Fruit fly (Drosophila melanogaster): Measurements from ENCODE around the gene CG14262.
A peak's percentile ranks its signal among the peaks of the same experiment; 100 is the strongest.

CG14262 gene

dm6 chr3R:27238438-27239301 is 26.6 kb downstream of the CG14262 start, which contains the start of the genes CG31064 and PolA2 (continued):
- TF ChIP-seq CG18262 (tag; optimal IDR thresholded peaks at IDR 0.05) (no peak), schlank (tag; optimal IDR thresholded peaks at IDR 0.05) (no peak), fu2 (GFP tag; optimal IDR thresholded peaks at IDR 0.05) (no peak), nau (GFP tag; optimal IDR thresholded peaks at IDR 0.05) (no peak), Dll (GFP tag; IDR thresholded peaks at IDR 0.05; ENCODE audit: partially characterized antibody) (peak; percentile 81), bigmax (GFP tag; optimal IDR thresholded peaks at IDR 0.05) (no peak), fd3F (GFP tag; optimal IDR thresholded peaks at IDR 0.05) (no peak), CG1024 (GFP tag; IDR thresholded peaks at IDR 0.05) (no peak), Dad (GFP tag; optimal IDR thresholded peaks at IDR 0.05) (peak; percentile 17), CG42726 (GFP tag; IDR thresholded peaks at IDR 0.05; ENCODE audit: partially characterized antibody) (peak; percentile 69; the same call in 1 of the 2 replicates), sob (GFP tag; IDR thresholded peaks at IDR 0.05) (no peak), CrebB (tag; optimal IDR thresholded peaks at IDR 0.05) (peak; percentile 42), HmgZ (tag; optimal IDR thresholded peaks at IDR 0.05) (peak; percentile 71), btn (GFP tag; optimal IDR thresholded peaks at IDR 0.05) (no peak), CG15011 (GFP tag; optimal IDR thresholded peaks at IDR 0.05) (no peak), sim (GFP tag; IDR thresholded peaks at IDR 0.05) (no peak), CG11560 (tag; IDR thresholded peaks at IDR 0.05) (no peak), CG16815 (GFP tag; optimal IDR thresholded peaks at IDR 0.05) (no peak), CG9215 (GFP tag; IDR thresholded peaks at IDR 0.05) (no peak), Hand (GFP tag; optimal IDR thresholded peaks at IDR 0.05) (no peak), CG17568 (GFP tag; optimal IDR thresholded peaks at IDR 0.05) (no peak), dmrt11E (tag; optimal IDR thresholded peaks at IDR 0.05) (no peak), CG7372 (GFP tag; IDR thresholded peaks at IDR 0.05) (no peak), Tbp (GFP tag; optimal IDR thresholded peaks at IDR 0.05) (no peak), dan (GFP tag; IDR thresholded peaks at IDR 0.05) (no peak), CG6689 (GFP tag; IDR thresholded peaks at IDR 0.05) (no peak), CG9876 (GFP tag; optimal IDR thresholded peaks at IDR 0.05) (no peak), Asciz (GFP tag; optimal IDR thresholded peaks at IDR 0.05) (no peak), Nf-YA (GFP tag; IDR thresholded peaks at IDR 0.05) (no peak), crol (GFP tag; IDR thresholded peaks at IDR 0.05) (no peak), NfI (GFP tag; optimal IDR thresholded peaks at IDR 0.05) (peak; percentile 5), CG8089 (GFP tag; optimal IDR thresholded peaks at IDR 0.05) (no peak), knrl (GFP tag; IDR thresholded peaks at IDR 0.05; ENCODE audit: partially characterized antibody) (peak; percentile 58; the same call in 2 of the 3 replicates), CG18764 (GFP tag; optimal IDR thresholded peaks at IDR 0.05) (no peak), CG12236 (GFP tag; optimal IDR thresholded peaks at IDR 0.05) (no peak), nerfin-1 (tag; optimal IDR thresholded peaks at IDR 0.05) (peak; percentile 11), CG10366 (GFP tag; IDR thresholded peaks at IDR 0.05) (no peak), CG11398 (GFP tag; optimal IDR thresholded peaks at IDR 0.05) (no peak), seq (GFP tag; IDR thresholded peaks at IDR 0.05) (no peak), Spps (tag; optimal IDR thresholded peaks at IDR 0.05) (no peak), pita (GFP tag; optimal IDR thresholded peaks at IDR 0.05) (no peak), CG8388 (GFP tag; optimal IDR thresholded peaks at IDR 0.05) (no peak), mam (GFP tag; optimal IDR thresholded peaks at IDR 0.05) (no peak), CG7271 (tag; optimal IDR thresholded peaks at IDR 0.05) (no peak), HLHmδ (GFP tag; optimal IDR thresholded peaks at IDR 0.05) (peak; percentile 55), Doc3 (GFP tag; IDR thresholded peaks at IDR 0.05; ENCODE audit: partially characterized antibody) (peak; percentile 70), nom (GFP tag; optimal IDR thresholded peaks at IDR 0.05) (no peak), Mrtf (GFP tag; IDR thresholded peaks at IDR 0.05) (no peak), CG15073 (GFP tag; optimal IDR thresholded peaks at IDR 0.05) (no peak)
